Worm (Caenorhabditis elegans) whole organism, late embryonic: ENCODE results near the gene fbxb-104.

Source experiments
- C08G9.2 ChIP-seq: sonication (generic microtip); optimal IDR thresholded peaks from 2 replicates; lab custom pipeline; 2016; ENCODE audit warnings: mild to moderate bottlenecking, missing genetic modification characterization, moderate library complexity, missing compliant biosample characterization
- C38D4.7 ChIP-seq: fragments of 200-800 bp; sonication (Bioruptor generic); optimal IDR thresholded peaks from 2 replicates; lab custom pipeline; 2018; ENCODE audit warnings: mild to moderate bottlenecking, missing genetic modification characterization, moderate library complexity, missing compliant biosample characterization
- K09A11.1 ChIP-seq: sonication (generic microtip); optimal IDR thresholded peaks from 2 replicates; lab custom pipeline; 2017; ENCODE audit warnings: antibody characterized with exemption, mild to moderate bottlenecking, missing genetic modification characterization, missing compliant biosample characterization; ENCODE audit not compliant: insufficient read depth
- T23F11.4 ChIP-seq: fragments of 200-800 bp; sonication (Bioruptor generic); optimal IDR thresholded peaks from 2 replicates; lab custom pipeline; 2018; ENCODE audit warnings: mild to moderate bottlenecking, missing genetic modification characterization, missing compliant biosample characterization
- ahr-1 ChIP-seq: sonication (generic microtip); optimal IDR thresholded peaks from 2 replicates; lab custom pipeline; 2016; ENCODE audit warnings: missing genetic modification characterization, missing compliant biosample characterization
- ama-1 ChIP-seq: fragments of 150-350 bp; optimal IDR thresholded peaks from 2 replicates; lab custom pipeline; 2014
- ceh-19 ChIP-seq: fragments of 200-800 bp; sonication (Bioruptor generic); optimal IDR thresholded peaks from 2 replicates; lab custom pipeline; 2018; ENCODE audit warnings: mild to moderate bottlenecking, missing genetic modification characterization, missing compliant biosample characterization
- ceh-22 ChIP-seq: sonication (generic microtip); optimal IDR thresholded peaks from 2 replicates; lab custom pipeline; 2017; ENCODE audit warnings: missing biosample characterization, missing genetic modification characterization
- ceh-31 ChIP-seq: sonication (generic microtip); optimal IDR thresholded peaks from 2 replicates; lab custom pipeline; 2016; ENCODE audit warnings: missing genetic modification characterization, missing compliant biosample characterization
- ceh-48 ChIP-seq: sonication (generic microtip); optimal IDR thresholded peaks from 2 replicates; lab custom pipeline; 2016; ENCODE audit warnings: missing genetic modification characterization, inconsistent platforms, missing compliant biosample characterization
- ceh-6 ChIP-seq: fragments of 200-800 bp; sonication (Bioruptor generic); optimal IDR thresholded peaks from 2 replicates; lab custom pipeline; 2018; ENCODE audit warnings: mild to moderate bottlenecking, missing genetic modification characterization, missing compliant biosample characterization
- ceh-9 ChIP-seq: sonication (generic microtip); optimal IDR thresholded peaks from 2 replicates; lab custom pipeline; 2016; ENCODE audit warnings: mild to moderate bottlenecking, missing genetic modification characterization, inconsistent platforms, missing compliant biosample characterization
- che-1 ChIP-seq: sonication (generic microtip); optimal IDR thresholded peaks from 2 replicates; lab custom pipeline; 2016; ENCODE audit warnings: mild to moderate bottlenecking, missing genetic modification characterization, missing compliant biosample characterization
- dmd-4 ChIP-seq: sonication (generic microtip); optimal IDR thresholded peaks from 2 replicates; lab custom pipeline; 2016; ENCODE audit warnings: borderline replicate concordance, missing genetic modification characterization, missing compliant biosample characterization
- dve-1 ChIP-seq: sonication (generic microtip); optimal IDR thresholded peaks from 2 replicates; lab custom pipeline; 2017; ENCODE audit warnings: antibody characterized with exemption, mild to moderate bottlenecking, missing genetic modification characterization, missing compliant biosample characterization
- elt-4 ChIP-seq: sonication (generic microtip); optimal IDR thresholded peaks from 2 replicates; lab custom pipeline; 2016; ENCODE audit warnings: missing genetic modification characterization, missing compliant biosample characterization
- ets-4 ChIP-seq: sonication (generic microtip); optimal IDR thresholded peaks from 2 replicates; lab custom pipeline; 2016; ENCODE audit warnings: missing genetic modification characterization, missing compliant biosample characterization
- eyg-1 ChIP-seq: sonication (generic microtip); optimal IDR thresholded peaks from 2 replicates; lab custom pipeline; 2016; ENCODE audit warnings: missing genotype, missing genetic modification characterization, missing compliant biosample characterization
- fax-1 ChIP-seq: sonication (generic microtip); optimal IDR thresholded peaks from 2 replicates; lab custom pipeline; 2016; ENCODE audit warnings: missing genotype, missing genetic modification characterization, missing compliant biosample characterization
- fkh-10 ChIP-seq: fragments of 150-350 bp; optimal IDR thresholded peaks from 2 replicates; lab custom pipeline; 2014; ENCODE audit warnings: missing biosample characterization, missing genetic modification reagents, missing genetic modification characterization
- fkh-6 ChIP-seq: sonication (generic microtip); optimal IDR thresholded peaks from 2 replicates; lab custom pipeline; 2016; ENCODE audit warnings: missing genetic modification characterization, missing compliant biosample characterization
- hlh-15 ChIP-seq: sonication (generic microtip); optimal IDR thresholded peaks from 2 replicates; lab custom pipeline; 2016; ENCODE audit warnings: missing genetic modification characterization, missing compliant biosample characterization
- hlh-30 ChIP-seq: sonication (generic microtip); optimal IDR thresholded peaks from 2 replicates; lab custom pipeline; 2017; ENCODE audit warnings: antibody characterized with exemption, missing genetic modification characterization, missing compliant biosample characterization; ENCODE audit not compliant: insufficient read depth
- hlh-8 ChIP-seq: sonication (generic microtip); optimal IDR thresholded peaks from 2 replicates; lab custom pipeline; 2016; ENCODE audit warnings: missing genotype, missing genetic modification characterization, missing compliant biosample characterization
- lim-6 ChIP-seq: sonication (generic microtip); optimal IDR thresholded peaks from 2 replicates; lab custom pipeline; 2016; ENCODE audit warnings: missing genetic modification characterization, missing compliant biosample characterization
- madf-2 ChIP-seq: sonication (generic microtip); optimal IDR thresholded peaks from 2 replicates; lab custom pipeline; 2017; ENCODE audit warnings: missing genetic modification characterization, missing compliant biosample characterization
- mec-3 ChIP-seq: sonication (generic microtip); optimal IDR thresholded peaks from 2 replicates; lab custom pipeline; 2016; ENCODE audit warnings: borderline replicate concordance, missing genetic modification characterization, missing compliant biosample characterization
- npax-4 ChIP-seq: sonication (generic microtip); optimal IDR thresholded peaks from 2 replicates; lab custom pipeline; 2016; ENCODE audit warnings: missing genetic modification characterization, missing compliant biosample characterization
- odd-2 ChIP-seq: sonication (generic microtip); optimal IDR thresholded peaks from 2 replicates; lab custom pipeline; 2017; ENCODE audit warnings: antibody characterized with exemption, mild to moderate bottlenecking, missing genetic modification characterization, missing compliant biosample characterization
- pag-3 ChIP-seq: sonication (generic microtip); optimal IDR thresholded peaks from 2 replicates; lab custom pipeline; 2016; ENCODE audit warnings: missing compliant biosample characterization, missing genetic modification characterization, borderline replicate concordance
- pat-9 ChIP-seq: fragments of 200-800 bp; sonication (Bioruptor generic); optimal IDR thresholded peaks from 2 replicates; lab custom pipeline; 2018; ENCODE audit warnings: mild to moderate bottlenecking, missing genetic modification characterization, moderate library complexity, missing compliant biosample characterization
- pax-1 ChIP-seq: fragments of 150-350 bp; optimal IDR thresholded peaks from 2 replicates; lab custom pipeline; 2014; ENCODE audit warnings: missing biosample characterization, missing genetic modification characterization
- pha-2 ChIP-seq: sonication (generic microtip); optimal IDR thresholded peaks from 2 replicates; lab custom pipeline; 2017; ENCODE audit warnings: mild to moderate bottlenecking, missing genetic modification characterization, missing compliant biosample characterization
- pqm-1 ChIP-seq: sonication (generic microtip); optimal IDR thresholded peaks from 2 replicates; lab custom pipeline; 2016; ENCODE audit warnings: missing genetic modification characterization, missing compliant biosample characterization
- rnt-1 ChIP-seq: sonication (generic microtip); optimal IDR thresholded peaks from 2 replicates; lab custom pipeline; 2016; ENCODE audit warnings: missing genetic modification characterization, missing compliant biosample characterization
- sdc-2 ChIP-seq: sonication (generic microtip); optimal IDR thresholded peaks from 2 replicates; lab custom pipeline; 2016; ENCODE audit warnings: missing genotype, missing genetic modification characterization, missing compliant biosample characterization
- sox-2 ChIP-seq: fragments of 200-800 bp; sonication (Bioruptor generic); IDR thresholded peaks from 2 replicates; pipeline ENCODE4 v1.3.6; 2022; ENCODE audit warnings: missing genetic modification reagents, missing genetic modification characterization, missing compliant biosample characterization
- sox-4 ChIP-seq: sonication (generic microtip); optimal IDR thresholded peaks from 2 replicates; lab custom pipeline; 2017; ENCODE audit warnings: mild to moderate bottlenecking, missing genetic modification characterization, inconsistent platforms, missing compliant biosample characterization
- syd-9 ChIP-seq: sonication (generic microtip); optimal IDR thresholded peaks from 2 replicates; lab custom pipeline; 2016; ENCODE audit warnings: mild to moderate bottlenecking, missing genetic modification characterization, moderate library complexity, missing compliant biosample characterization
- unc-3 ChIP-seq, 2 experiments: fragments of 200-800 bp in 1 of 2; sonication (Bioruptor generic) in 1 of 2; sonication (generic microtip) in 1 of 2; conservative IDR thresholded peaks in 1 of 2; optimal IDR thresholded peaks in 1 of 2; 2 replicates each; pipeline versions ENCODE4 v1.3.6 to Lab custom; 2016 to 2022; ENCODE audit warnings: missing compliant biosample characterization in 2 of 2, missing genetic modification characterization in 2 of 2, missing genetic modification reagents in 1 of 2
- unc-42 ChIP-seq: sonication (generic microtip); optimal IDR thresholded peaks from 2 replicates; lab custom pipeline; 2016; ENCODE audit warnings: missing genotype, missing genetic modification characterization, missing compliant biosample characterization
- ztf-16 ChIP-seq: sonication (generic microtip); optimal IDR thresholded peaks from 2 replicates; lab custom pipeline; 2017; ENCODE audit warnings: missing genetic modification characterization, missing compliant biosample characterization

Gene fbxb-104

DNA sequence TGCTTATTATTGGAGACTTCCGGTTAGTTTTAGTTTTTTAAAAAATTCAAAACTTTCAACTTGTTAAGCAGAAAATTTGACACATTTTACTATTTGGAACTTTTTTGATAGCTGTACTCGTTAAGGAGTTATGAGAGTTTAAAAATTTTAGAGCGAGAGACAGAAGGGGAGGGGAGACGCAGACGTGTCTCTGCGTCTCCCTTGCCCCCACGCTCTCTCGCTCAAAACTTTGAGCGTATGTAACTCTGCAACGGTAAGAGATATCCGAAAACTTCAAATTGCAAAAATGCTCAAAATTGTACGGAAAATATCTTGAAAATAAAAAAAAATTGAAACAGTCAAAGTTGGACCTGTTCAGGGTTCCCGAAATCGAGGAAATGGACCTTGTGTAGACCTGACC lies 39.1 kb upstream of the fbxb-104 start:
- no peak for TF ChIP-seq odd-2 (tag; lab: Kevin White, UChicago)
- TF ChIP-seq che-1 (tag; lab: Kevin White, UChicago), result no peak
- no peak for TF ChIP-seq hlh-8
- no peak for TF ChIP-seq ceh-22
- no peak for TF ChIP-seq ceh-31 (tag; lab: Kevin White, UChicago)
- TF ChIP-seq ztf-16, result no peak

DNA sequence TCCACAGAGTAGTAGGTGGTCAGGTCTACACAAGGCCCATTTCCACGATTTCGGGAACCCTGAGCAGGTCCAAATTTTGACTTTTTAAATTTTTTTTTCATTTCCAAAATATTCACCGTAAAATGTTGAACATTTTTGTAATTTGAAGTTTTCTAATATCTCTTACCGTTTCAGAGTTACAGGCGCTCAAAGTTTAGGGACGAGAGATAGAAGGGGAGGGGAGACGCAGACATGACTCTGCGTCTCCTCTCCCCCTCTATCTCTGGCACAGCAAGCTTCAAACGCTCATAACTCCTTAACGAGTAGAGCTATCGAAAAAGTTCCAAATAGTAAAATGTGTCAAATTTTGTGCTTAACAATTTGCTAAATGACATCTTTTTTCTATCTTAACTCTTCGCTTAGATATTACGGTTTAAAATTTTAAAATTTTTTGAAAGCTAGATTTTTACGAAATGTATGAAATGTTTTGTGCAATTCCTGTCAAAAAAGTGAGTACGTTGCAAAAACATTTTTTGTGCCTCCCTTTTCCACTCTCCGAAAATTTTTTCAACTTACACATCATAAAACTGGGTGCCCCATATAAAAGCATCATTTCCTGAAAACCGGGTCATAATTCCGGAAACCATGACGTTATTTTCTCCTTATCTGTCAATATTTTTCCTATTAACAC lies 38.4 kb upstream of the fbxb-104 start, which contains the start of the genes Y49F6B.14 and clec-125:
Gene Y49F6B.14 (minus strand): TSS at position 101 of the 670 bp plus-strand sequence.
Gene clec-125 (plus strand): TSS at position 620 of the 670 bp plus-strand sequence.
- TF ChIP-seq ceh-19 (no peak), lim-6 (tag; lab: Kevin White, UChicago) (no peak), T23F11.4 (no peak), hlh-15 (tag; lab: Kevin White, UChicago) (no peak), dmd-4 (tag; lab: Kevin White, UChicago) (no peak), pax-1 (tag; lab: Kevin White, UChicago) (no peak), fkh-10 (GFP tag; lab: Kevin White, UChicago) (no peak), ceh-6 (GFP tag; lab: Kevin White, UChicago) (no peak), pat-9 (tag; lab: Kevin White, UChicago) (no peak), rnt-1 (tag; lab: Kevin White, UChicago) (no peak), madf-2 (no peak), K09A11.1 (tag; lab: Kevin White, UChicago) (no peak), ama-1 (lab: Kevin White, UChicago) (no peak), fkh-6 (tag; lab: Kevin White, UChicago) (no peak), ets-4 (tag; lab: Kevin White, UChicago) (no peak), fax-1 (tag; lab: Kevin White, UChicago) (no peak), C08G9.2 (tag; lab: Kevin White, UChicago) (no peak), pag-3 (no peak), pha-2 (no peak)

DNA sequence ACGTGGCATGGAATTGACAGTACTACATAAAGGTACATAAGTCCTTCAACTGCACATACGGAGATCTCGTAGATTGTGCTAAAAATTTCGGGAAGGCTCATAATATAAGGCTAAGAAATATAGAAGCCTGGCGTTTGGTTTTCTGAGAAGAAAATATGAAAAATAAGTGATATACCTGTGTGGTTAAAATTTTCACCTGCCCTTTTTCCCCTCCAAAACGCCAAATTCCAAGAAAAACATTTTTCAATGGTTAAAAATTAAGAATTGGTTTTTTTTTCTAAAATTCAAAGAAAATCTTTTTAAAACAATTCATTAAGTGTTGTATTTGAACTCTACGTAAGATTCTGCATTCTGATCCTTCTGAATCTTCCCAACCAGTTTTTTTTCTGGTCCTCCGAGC lies 37.6 kb upstream of the fbxb-104 start, which contains the start of gene srz-5:
Gene srz-5 (minus strand): TSS at position 101 of the 400 bp plus-strand sequence.
- TF ChIP-seq ets-4 (tag; lab: Kevin White, UChicago) (no peak), lim-6 (tag; lab: Kevin White, UChicago) (no peak), odd-2 (tag; lab: Kevin White, UChicago) (no peak), hlh-8 (no peak), ceh-48 (tag; lab: Kevin White, UChicago) (no peak), sox-4 (no peak), sdc-2 (tag; lab: Kevin White, UChicago) (no peak)

DNA sequence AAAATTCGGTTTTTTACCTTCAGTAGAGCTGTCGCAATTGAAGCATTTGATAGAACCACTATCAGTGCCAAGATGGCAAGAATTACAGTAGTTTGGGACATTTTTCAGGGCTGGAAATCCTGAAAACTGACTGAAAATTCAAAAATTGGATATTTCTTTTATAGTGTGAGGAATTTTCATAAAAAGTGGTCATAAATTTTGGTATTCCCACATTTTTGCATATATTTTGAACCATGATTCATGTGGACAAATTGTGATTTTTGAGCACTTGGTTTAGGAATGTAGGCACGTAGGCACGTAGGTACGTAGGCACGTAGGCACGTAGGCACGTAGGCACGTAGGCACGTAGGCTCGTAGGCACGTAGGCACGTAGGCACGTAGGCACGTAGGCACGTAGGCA lies 35.2 kb upstream of the fbxb-104 start, which contains the start of gene Y49F6B.19:
Gene Y49F6B.19 (minus strand): TSS at position 101 of the 400 bp plus-strand sequence.
- TF ChIP-seq npax-4 (tag; lab: Kevin White, UChicago) (no peak), dmd-4 (tag; lab: Kevin White, UChicago) (no peak), syd-9 (tag; lab: Kevin White, UChicago) (no peak), unc-3 (GFP tag; conservative IDR thresholded peaks at IDR 0.05; lab: Robert Waterston, UW) (no peak), unc-3 (tag; optimal IDR thresholded peaks at IDR 0.05; lab: Kevin White, UChicago) (no peak)

DNA sequence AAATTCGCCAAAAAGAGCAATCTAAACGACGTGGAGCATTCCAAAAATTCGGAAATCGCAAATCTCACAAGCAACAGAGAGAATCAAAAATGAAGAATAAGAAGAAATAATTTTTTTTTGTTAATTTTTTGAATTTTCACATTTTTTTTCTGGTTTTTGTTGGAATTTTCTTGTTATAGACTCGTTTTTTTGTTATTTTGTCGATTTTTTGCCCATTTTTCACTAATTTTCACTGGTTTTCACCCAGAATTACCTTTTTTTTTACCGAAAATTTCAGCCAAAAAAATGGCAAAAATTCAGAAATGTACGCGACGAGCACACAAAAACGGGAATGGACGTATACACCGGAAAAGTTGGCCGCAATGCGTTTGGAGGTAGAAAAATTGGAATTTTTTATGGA lies 27.6 kb upstream of the fbxb-104 start, which contains the start of gene cyh-1:
Gene cyh-1 (plus strand): TSS at position 301 of the 400 bp plus-strand sequence.
- TF ChIP-seq ahr-1 (tag; lab: Kevin White, UChicago) (no peak), hlh-15 (tag; lab: Kevin White, UChicago) (no peak), hlh-8 (no peak), hlh-30 (tag; lab: Kevin White, UChicago) (no peak), unc-42 (tag; lab: Kevin White, UChicago) (no peak), dmd-4 (tag; lab: Kevin White, UChicago) (no peak), ztf-16 (no peak), pqm-1 (tag; lab: Kevin White, UChicago) (no peak), ceh-22 (no peak), C38D4.7 (no peak), elt-4 (tag; lab: Kevin White, UChicago) (no peak), mec-3 (tag; lab: Kevin White, UChicago) (no peak), eyg-1 (no peak), sox-2 (no peak), dve-1 (no peak), ceh-9 (tag; lab: Kevin White, UChicago) (no peak), npax-4 (tag; lab: Kevin White, UChicago) (no peak)
